Fruit fly (Drosophila melanogaster) whole organism, embryonic: Measurements from ENCODE around the gene dpy.

ENCODE experiments used
- Awh ChIP-seq: fragments of 200-800 bp; sonication (Bioruptor generic); IDR thresholded peaks from 2 replicates; pipeline ENCODE4, ENCODE4 v1.3.6; 2022; ENCODE audit warnings: missing biosample characterization, missing genetic modification characterization
- CG10565 ChIP-seq: fragments of 200-800 bp; sonication (Bioruptor generic); optimal IDR thresholded peaks from 3 replicates; lab custom pipeline; 2016; ENCODE audit warnings: missing biosample characterization, mild to moderate bottlenecking, missing genetic modification characterization
- CG11085 ChIP-seq: fragments of 200-800 bp; sonication (Bioruptor generic); IDR thresholded peaks from 2 replicates; pipeline ENCODE4 v1.3.6; 2022; ENCODE audit warnings: missing biosample characterization, missing genetic modification characterization
- CG13287 ChIP-seq: fragments of 200-800 bp; sonication (Bioruptor generic); IDR thresholded peaks from 2 replicates; pipeline ENCODE4 v1.3.6; 2022; ENCODE audit warnings: missing biosample characterization, missing genetic modification characterization; ENCODE audit not compliant: partially characterized antibody
- CG15269 ChIP-seq: fragments of 200-800 bp; sonication (Bioruptor generic); optimal IDR thresholded peaks from 2 replicates; lab custom pipeline; 2018; ENCODE audit warnings: missing biosample characterization, mild to moderate bottlenecking, missing genetic modification characterization, moderate library complexity
- CG1792 ChIP-seq: fragments of 200-800 bp; sonication (Bioruptor generic); optimal IDR thresholded peaks from 2 replicates; lab custom pipeline; 2016; ENCODE audit warnings: missing biosample characterization, missing genetic modification characterization
- CG33213 ChIP-seq: fragments of 200-800 bp; sonication (Bioruptor generic); optimal IDR thresholded peaks from 3 replicates; lab custom pipeline; 2016; ENCODE audit warnings: missing biosample characterization, missing genetic modification characterization
- CG3995 ChIP-seq: fragments of 200-800 bp; sonication (Bioruptor generic); optimal IDR thresholded peaks from 3 replicates; lab custom pipeline; 2016; ENCODE audit warnings: missing biosample characterization, missing genetic modification characterization
- CG43689 ChIP-seq: fragments of 200-800 bp; sonication (Bioruptor generic); IDR thresholded peaks from 2 replicates; pipeline ENCODE4 v1.3.6; 2022; ENCODE audit warnings: missing biosample characterization, missing genetic modification characterization
- CG4820 ChIP-seq: fragments of 200-800 bp; sonication (Bioruptor generic); optimal IDR thresholded peaks from 3 replicates; lab custom pipeline; 2016; ENCODE audit warnings: missing biosample characterization, missing genetic modification characterization
- CG7271 ChIP-seq: fragments of 200-800 bp; sonication (Bioruptor generic); optimal IDR thresholded peaks from 2 replicates; lab custom pipeline; 2018; ENCODE audit warnings: missing biosample characterization, mild to moderate bottlenecking, missing genetic modification characterization, moderate library complexity
- CG7786 ChIP-seq: fragments of 200-800 bp; sonication (Bioruptor generic); optimal IDR thresholded peaks from 2 replicates; lab custom pipeline; 2016; ENCODE audit warnings: missing biosample characterization, missing genetic modification characterization
- CG8290 ChIP-seq, 3 experiments: fragments of 200-800 bp; sonication (Bioruptor generic); optimal IDR thresholded peaks; 2 replicates each; lab custom pipeline; 2016 to 2019; ENCODE audit warnings: missing biosample characterization in 3 of 3, missing genetic modification characterization in 3 of 3, mild to moderate bottlenecking in 2 of 3, moderate library complexity in 1 of 3
- CHES-1-like ChIP-seq: fragments of 200-800 bp; sonication (Bioruptor generic); optimal IDR thresholded peaks from 2 replicates; lab custom pipeline; 2016; ENCODE audit warnings: missing biosample characterization, missing genetic modification characterization
- Doc2 ChIP-seq: fragments of 200-800 bp; sonication (Bioruptor generic); IDR thresholded peaks from 2 replicates; pipeline ENCODE4 v1.3.6; 2022; ENCODE audit warnings: missing biosample characterization, missing genetic modification characterization
- HHEX ChIP-seq: fragments of 200-800 bp; sonication (Bioruptor generic); optimal IDR thresholded peaks from 3 replicates; lab custom pipeline; 2017; ENCODE audit warnings: missing biosample characterization, mild to moderate bottlenecking, missing genetic modification characterization, missing genetic modification reagents
- HLH54F ChIP-seq: fragments of 200-800 bp; sonication (Bioruptor generic); optimal IDR thresholded peaks from 3 replicates; lab custom pipeline; 2016; ENCODE audit warnings: missing biosample characterization, missing genetic modification characterization
- HLHmδ ChIP-seq: fragments of 200-800 bp; sonication (Bioruptor generic); optimal IDR thresholded peaks from 2 replicates; lab custom pipeline; 2018; ENCODE audit warnings: missing biosample characterization, mild to moderate bottlenecking, missing genetic modification characterization, moderate library complexity
- HmgZ ChIP-seq: fragments of 200-800 bp; sonication (Bioruptor generic); optimal IDR thresholded peaks from 2 replicates; lab custom pipeline; 2018; ENCODE audit warnings: missing biosample characterization, mild to moderate bottlenecking, missing genetic modification characterization
- Hmr ChIP-seq: fragments of 200-800 bp; sonication (Bioruptor generic); optimal IDR thresholded peaks from 3 replicates; lab custom pipeline; 2017; ENCODE audit warnings: mild to moderate bottlenecking, missing biosample characterization, missing genetic modification reagents, missing genetic modification characterization
- Hr3 ChIP-seq: fragments of 200-800 bp; sonication (Bioruptor generic); optimal IDR thresholded peaks from 3 replicates; lab custom pipeline; 2016; ENCODE audit warnings: missing biosample characterization, missing genetic modification characterization
- Hr39 ChIP-seq: fragments of >200 bp; optimal IDR thresholded peaks from 2 replicates; lab custom pipeline; 2017
- Meics ChIP-seq: fragments of 200-800 bp; sonication (Bioruptor generic); optimal IDR thresholded peaks from 2 replicates; lab custom pipeline; 2017; ENCODE audit warnings: missing biosample characterization, mild to moderate bottlenecking, missing genetic modification characterization
- Nf-YC ChIP-seq: fragments of 200-800 bp; optimal IDR thresholded peaks from 3 replicates; lab custom pipeline; 2019; ENCODE audit warnings: missing biosample characterization, mild to moderate bottlenecking, missing genetic modification characterization, moderate library complexity
- YL-1 ChIP-seq: fragments of 200-800 bp; sonication (Bioruptor generic); optimal IDR thresholded peaks from 3 replicates; lab custom pipeline; 2017; ENCODE audit warnings: missing biosample characterization, mild to moderate bottlenecking, missing genetic modification characterization
- al ChIP-seq: fragments of 200-800 bp; sonication (Bioruptor generic); IDR thresholded peaks from 2 replicates; pipeline ENCODE4 v1.3.6; 2022; ENCODE audit warnings: missing biosample characterization, missing genetic modification characterization
- az2 ChIP-seq: fragments of 200-800 bp; sonication (Bioruptor generic); optimal IDR thresholded peaks from 3 replicates; lab custom pipeline; 2016; ENCODE audit warnings: missing biosample characterization, missing genetic modification characterization
- bowl ChIP-seq: fragments of 200-800 bp; sonication (Bioruptor generic); IDR thresholded peaks from 2 replicates; pipeline ENCODE4 v1.3.6; 2022; ENCODE audit warnings: missing biosample characterization, missing genetic modification characterization
- cad ChIP-seq: fragments of >200 bp; optimal IDR thresholded peaks from 2 replicates; lab custom pipeline; 2017; ENCODE audit warnings: missing biosample characterization, missing genetic modification characterization
- caup ChIP-seq: fragments of 200-800 bp; sonication (Bioruptor generic); optimal IDR thresholded peaks from 3 replicates; lab custom pipeline; 2017; ENCODE audit warnings: missing biosample characterization, mild to moderate bottlenecking, missing genetic modification characterization, moderate library complexity; ENCODE audit not compliant: severe bottlenecking
- ci ChIP-seq: fragments of 200-800 bp; sonication (Bioruptor generic); IDR thresholded peaks from 3 replicates; pipeline ENCODE4 v1.3.6; 2022; ENCODE audit warnings: missing biosample characterization, missing genetic modification characterization
- croc ChIP-seq: fragments of 200-800 bp; sonication (Bioruptor generic); conservative IDR thresholded peaks from 3 replicates; pipeline ENCODE4 v1.3.6; 2022; ENCODE audit warnings: missing biosample characterization, missing genetic modification characterization
- dysf ChIP-seq: fragments of 200-800 bp; sonication (Bioruptor generic); IDR thresholded peaks from 3 replicates; pipeline ENCODE4 v1.3.6; 2022; ENCODE audit warnings: missing biosample characterization, missing genetic modification characterization
- ewg ChIP-seq: fragments of 200-800 bp; sonication (Bioruptor generic); optimal IDR thresholded peaks from 3 replicates; lab custom pipeline; 2017; ENCODE audit warnings: mild to moderate bottlenecking, missing biosample characterization, missing genetic modification reagents, missing genetic modification characterization
- ftz-f1 ChIP-seq: fragments of 200-800 bp; sonication (Bioruptor generic); optimal IDR thresholded peaks from 2 replicates; lab custom pipeline; 2016; ENCODE audit warnings: missing biosample characterization, missing genetic modification characterization
- gsb-n ChIP-seq: fragments of 200-800 bp; sonication (Bioruptor generic); optimal IDR thresholded peaks from 3 replicates; lab custom pipeline; 2018; ENCODE audit warnings: missing biosample characterization, mild to moderate bottlenecking, missing genetic modification characterization
- h ChIP-seq: fragments of >200 bp; optimal IDR thresholded peaks from 2 replicates; lab custom pipeline; 2017
- her ChIP-seq: fragments of 200-800 bp; sonication (Bioruptor generic); optimal IDR thresholded peaks from 2 replicates; lab custom pipeline; 2016; ENCODE audit warnings: missing biosample characterization, missing genetic modification characterization
- ind ChIP-seq: fragments of 200-800 bp; sonication (Bioruptor generic); optimal IDR thresholded peaks from 3 replicates; lab custom pipeline; 2016; ENCODE audit warnings: missing biosample characterization, missing genetic modification characterization
- lilli ChIP-seq: fragments of 200-800 bp; sonication (Bioruptor generic); optimal IDR thresholded peaks from 3 replicates; lab custom pipeline; 2016; ENCODE audit warnings: missing biosample characterization, missing genetic modification characterization
- lov ChIP-seq, 2 experiments: fragments of 200-800 bp in 1 of 2; fragments of >200 bp in 1 of 2; sonication (Bioruptor generic) in 1 of 2; IDR thresholded peaks in 1 of 2; optimal IDR thresholded peaks in 1 of 2; 2 replicates in 1 of 2; 3 replicates in 1 of 2; pipeline versions ENCODE4 v1.3.6 to Lab custom; 2017 to 2022; ENCODE audit warnings: missing biosample characterization in 1 of 2, missing genetic modification characterization in 1 of 2
- nmo ChIP-seq: fragments of 200-800 bp; sonication (Bioruptor generic); optimal IDR thresholded peaks from 2 replicates; lab custom pipeline; 2018; ENCODE audit warnings: missing biosample characterization, mild to moderate bottlenecking, missing genetic modification characterization, moderate library complexity
- pros ChIP-seq: fragments of 200-800 bp; sonication (Bioruptor generic); optimal IDR thresholded peaks from 3 replicates; lab custom pipeline; 2019; ENCODE audit warnings: missing biosample characterization, mild to moderate bottlenecking, missing genetic modification characterization, moderate library complexity
- psq ChIP-seq: fragments of 200-800 bp; sonication (Bioruptor generic); optimal IDR thresholded peaks from 2 replicates; lab custom pipeline; 2017; ENCODE audit warnings: missing biosample characterization, missing genetic modification characterization
- row ChIP-seq: fragments of 200-800 bp; sonication (Bioruptor generic); IDR thresholded peaks from 3 replicates; pipeline ENCODE4 v1.3.6; 2022; ENCODE audit warnings: missing biosample characterization, missing genetic modification characterization
- run ChIP-seq: fragments of 200-800 bp; sonication (Bioruptor generic); optimal IDR thresholded peaks from 3 replicates; lab custom pipeline; 2018; ENCODE audit warnings: missing biosample characterization, mild to moderate bottlenecking, missing genetic modification characterization
- sna ChIP-seq: fragments of 200-800 bp; sonication (Bioruptor generic); IDR thresholded peaks from 2 replicates; pipeline ENCODE4 v1.3.6; 2022; ENCODE audit warnings: missing biosample characterization, missing genetic modification characterization; ENCODE audit not compliant: partially characterized antibody
- tna ChIP-seq: fragments of 200-800 bp; sonication (Bioruptor generic); IDR thresholded peaks from 2 replicates; pipeline ENCODE4 v1.3.6; 2022; ENCODE audit warnings: missing biosample characterization, missing genetic modification characterization; ENCODE audit not compliant: partially characterized antibody
- zfh1 ChIP-seq: fragments of 200-800 bp; sonication (Bioruptor generic); IDR thresholded peaks from 3 replicates; pipeline ENCODE4 v1.3.6; 2022; ENCODE audit warnings: missing biosample characterization, missing genetic modification characterization

The dpy gene

DNA sequence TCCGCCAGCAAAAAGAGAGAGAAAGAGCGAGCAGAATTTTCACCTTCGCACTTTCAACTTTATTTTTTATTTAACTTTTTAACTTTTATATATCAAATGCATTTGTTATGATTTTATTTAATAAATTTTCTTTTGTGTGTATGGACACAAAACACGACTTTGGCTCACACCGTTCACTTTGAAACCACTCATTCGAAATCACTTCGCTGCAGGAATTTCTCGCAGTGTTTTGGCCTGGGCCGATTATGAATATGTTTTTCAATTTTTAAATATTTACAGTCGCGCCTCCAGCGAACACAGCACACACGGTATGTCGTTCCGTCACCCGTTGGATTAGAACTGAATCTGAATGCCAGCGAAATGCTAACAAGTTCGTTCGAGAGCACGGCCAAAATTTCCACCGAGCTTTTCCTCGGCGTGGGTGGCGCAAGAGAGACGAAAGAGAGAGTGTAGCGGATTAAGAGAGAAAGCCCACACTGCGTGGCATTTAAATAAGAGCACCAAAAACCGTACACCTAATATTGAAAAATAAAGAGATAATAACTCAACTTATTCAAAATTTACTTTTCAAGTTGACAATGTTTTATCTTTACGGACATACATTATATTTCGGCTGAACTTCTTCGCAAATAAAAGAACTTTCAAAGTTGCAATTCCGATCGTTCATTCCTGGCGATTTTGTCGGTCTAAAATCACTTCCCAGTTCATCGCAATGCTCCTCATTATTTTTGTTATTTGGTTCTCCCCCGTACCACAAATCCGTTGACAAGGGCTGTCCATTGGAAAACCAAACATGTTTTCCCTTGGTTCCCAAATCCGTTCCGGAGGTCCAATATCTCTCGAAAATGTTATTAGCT lies 173.0 kb downstream of the dpy start, which contains the start of gene CG15431 (continued):
- TF ChIP-seq ftz-f1 (GFP tag; lab: Kevin White, UChicago), result peak; percentile 5
- TF ChIP-seq CG10565, result no peak
- TF ChIP-seq her, result no peak
- TF ChIP-seq az2 (GFP tag; lab: Kevin White, UChicago), result peak; percentile 52
- no peak for TF ChIP-seq tna
- peak; percentile 65 for TF ChIP-seq ewg (GFP tag; lab: Kevin White, UChicago)
- TF ChIP-seq croc, result peak; percentile 23; the same call in 1 of the 3 replicates
- TF ChIP-seq lilli (GFP tag; lab: Kevin White, UChicago), result peak; percentile 69
- TF ChIP-seq sna, result no peak
- peak; percentile 24 for TF ChIP-seq HmgZ (tag; lab: Kevin White, UChicago)
- TF ChIP-seq Hr39, result no peak
- TF ChIP-seq CG43689 (GFP tag; lab: Robert Waterston, UW), result no peak
- peak; percentile 46 for TF ChIP-seq HLH54F (GFP tag; lab: Kevin White, UChicago)
- TF ChIP-seq bowl (GFP tag; lab: Robert Waterston, UW), result no peak
- no peak for TF ChIP-seq CG8290 (GFP tag; optimal IDR thresholded peaks at IDR 0.05; lab: Kevin White, UChicago)
- no peak for TF ChIP-seq CG8290 (tag; optimal IDR thresholded peaks at IDR 0.05; lab: Kevin White, UChicago)
- TF ChIP-seq gsb-n, result no peak
- peak; percentile 65 for TF ChIP-seq CG15269 (tag; lab: Kevin White, UChicago)
- TF ChIP-seq CG7786 (GFP tag; lab: Kevin White, UChicago), result peak; percentile 13
- TF ChIP-seq CHES-1-like (GFP tag; lab: Kevin White, UChicago), result no peak
- no peak for TF ChIP-seq CG1792 (GFP tag; lab: Kevin White, UChicago)
- TF ChIP-seq Meics (GFP tag; lab: Kevin White, UChicago), result peak; percentile 77
- TF ChIP-seq CG3995 (GFP tag; lab: Kevin White, UChicago), result no peak
- no peak for TF ChIP-seq CG7271 (tag; lab: Kevin White, UChicago)
- TF ChIP-seq HHEX (GFP tag; lab: Kevin White, UChicago), result peak; percentile 66
- no peak for TF ChIP-seq YL-1
- TF ChIP-seq Nf-YC (tag; lab: Kevin White, UChicago), result peak; percentile 1
- no peak for TF ChIP-seq CG33213 (GFP tag; lab: Kevin White, UChicago)
- peak; percentile 16 for TF ChIP-seq Hr3 (GFP tag; lab: Kevin White, UChicago)
- peak; percentile 71 for TF ChIP-seq row (GFP tag; lab: Robert Waterston, UW)
- TF ChIP-seq ind, result peak; percentile 50
- peak; percentile 70 for TF ChIP-seq dysf (GFP tag; lab: Robert Waterston, UW)
- TF ChIP-seq zfh1, result peak; percentile 40; the same call in 1 of the 3 replicates
- TF ChIP-seq lov (optimal IDR thresholded peaks at IDR 0.05; lab: Kevin White, UChicago), result no peak
- no peak for TF ChIP-seq lov (GFP tag; IDR thresholded peaks at IDR 0.05; lab: Robert Waterston, UW)
- peak; percentile 17 for TF ChIP-seq run (tag; lab: Kevin White, UChicago)
- no peak for TF ChIP-seq cad (GFP tag; lab: Kevin White, UChicago)
- TF ChIP-seq HLHmδ (GFP tag; lab: Kevin White, UChicago), result no peak
- no peak for TF ChIP-seq pros (GFP tag; lab: Kevin White, UChicago)
- no peak for TF ChIP-seq h (lab: Kevin White, UChicago)
- no peak for TF ChIP-seq Awh (GFP tag; lab: Robert Waterston, UW)
- TF ChIP-seq al, result 0 out of 2 replicates have a peak, but pooled peaks have one; percentile 37
- TF ChIP-seq Hmr, result peak; percentile 75
- TF ChIP-seq psq, result no peak
- peak; percentile 31 for TF ChIP-seq nmo (GFP tag; lab: Kevin White, UChicago)
- peak; percentile 70 for TF ChIP-seq caup (GFP tag; lab: Kevin White, UChicago)
- TF ChIP-seq CG4820 (GFP tag; lab: Kevin White, UChicago), result peak; percentile 25
- TF ChIP-seq CG11085 (GFP tag; lab: Robert Waterston, UW), result no peak
- peak; percentile 68; the same call in 1 of the 3 replicates for TF ChIP-seq ci (GFP tag; lab: Robert Waterston, UW)
- no peak for TF ChIP-seq Doc2 (GFP tag; lab: Robert Waterston, UW)
- TF ChIP-seq CG13287 (GFP tag; lab: Robert Waterston, UW), result 0 out of 2 replicates have a peak, but pooled peaks have one; percentile 15
